Fruit fly (Drosophila melanogaster): ENCODE results near the gene CG12689.

The CG12689 gene

DNA sequence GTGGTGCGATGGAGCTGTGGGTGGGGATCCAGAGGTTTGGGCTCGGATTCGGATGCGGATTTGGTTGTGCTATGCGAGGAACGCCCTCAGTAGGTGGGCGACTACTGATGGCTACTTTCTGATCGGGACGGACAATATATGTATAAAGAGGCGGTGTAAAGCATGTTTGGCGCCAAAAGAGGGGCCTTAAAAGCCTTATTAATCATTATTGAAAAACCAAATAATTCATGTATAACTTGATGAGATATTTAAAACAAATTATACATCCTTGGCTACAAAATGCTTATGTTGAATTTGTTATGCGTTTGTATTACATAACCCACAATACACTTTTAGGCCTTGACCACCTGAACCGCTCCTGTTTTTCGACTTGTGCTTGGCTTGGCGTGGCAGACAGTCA, 26.0 kb downstream of the CG12689 start (continued):
- TF ChIP-seq dan (GFP tag; IDR thresholded peaks at IDR 0.05) = no peak
- TF ChIP-seq rib (GFP tag; IDR thresholded peaks at IDR 0.05) = no peak
- TF ChIP-seq psq (GFP tag; optimal IDR thresholded peaks at IDR 0.05) = no peak
- TF ChIP-seq CG8281 (tag; optimal IDR thresholded peaks at IDR 0.05) = no peak
- TF ChIP-seq Hey (tag; optimal IDR thresholded peaks at IDR 0.05) = no peak
- no peak for TF ChIP-seq Fer1 (GFP tag; optimal IDR thresholded peaks at IDR 0.05)
- no peak for TF ChIP-seq NC2α (GFP tag; optimal IDR thresholded peaks at IDR 0.05)
- TF ChIP-seq CG18262 (tag; optimal IDR thresholded peaks at IDR 0.05) = peak; percentile 2
- no peak for TF ChIP-seq bbx (GFP tag; IDR thresholded peaks at IDR 0.05; ENCODE audit: partially characterized antibody)
- no peak for TF ChIP-seq Ssrp (tag; optimal IDR thresholded peaks at IDR 0.05)
- no peak for TF ChIP-seq danr (GFP tag; IDR thresholded peaks at IDR 0.05)
- TF ChIP-seq Doc2 (GFP tag; IDR thresholded peaks at IDR 0.05) = no peak
- TF ChIP-seq ERR (GFP tag; optimal IDR thresholded peaks at IDR 0.05) = no peak
- no peak for TF ChIP-seq CG32532 (GFP tag; IDR thresholded peaks at IDR 0.05)
- peak; percentile 64 for TF ChIP-seq sens (GFP tag)
- no peak for TF ChIP-seq aop (GFP tag; IDR thresholded peaks at IDR 0.05)
- TF ChIP-seq NC2β (GFP tag; optimal IDR thresholded peaks at IDR 0.05) = no peak
- no peak for TF ChIP-seq D (optimal IDR thresholded peaks at IDR 0.05)
- TF ChIP-seq D (GFP tag; optimal IDR thresholded peaks at IDR 0.05) = no peak
- no peak for TF ChIP-seq CG11696 (GFP tag; IDR thresholded peaks at IDR 0.05)
- no peak for TF ChIP-seq CG18764 (GFP tag; optimal IDR thresholded peaks at IDR 0.05)
- TF ChIP-seq CG34422 (GFP tag; IDR thresholded peaks at IDR 0.05) = no peak
- TF ChIP-seq NfI (GFP tag; optimal IDR thresholded peaks at IDR 0.05) = no peak
- TF ChIP-seq Ptx1 (GFP tag; IDR thresholded peaks at IDR 0.05) = 0 out of 2 replicates have a peak, but pooled peaks have one; percentile 6
- TF ChIP-seq Xbp1 (GFP tag; optimal IDR thresholded peaks at IDR 0.05) = no peak
- no peak for TF ChIP-seq CG18619 (GFP tag; optimal IDR thresholded peaks at IDR 0.05)
- no peak for TF ChIP-seq dysf (GFP tag; IDR thresholded peaks at IDR 0.05)
- TF ChIP-seq CG14014 (GFP tag; IDR thresholded peaks at IDR 0.05) = no peak
- peak; percentile 6 for TF ChIP-seq CG10979 (tag; optimal IDR thresholded peaks at IDR 0.05)
- no peak for TF ChIP-seq CG12071 (GFP tag; optimal IDR thresholded peaks at IDR 0.05)
- peak; percentile 22 for TF ChIP-seq CG2712 (tag; optimal IDR thresholded peaks at IDR 0.05)
- no peak for TF ChIP-seq Gsc (GFP tag; IDR thresholded peaks at IDR 0.05)
- TF ChIP-seq ab (GFP tag; optimal IDR thresholded peaks at IDR 0.05) = no peak
- TF ChIP-seq cas (GFP tag; IDR thresholded peaks at IDR 0.05) = no peak
- TF ChIP-seq NFAT (GFP tag; IDR thresholded peaks at IDR 0.05) = no peak
- no peak for TF ChIP-seq Dek (tag; optimal IDR thresholded peaks at IDR 0.05)
- TF ChIP-seq z (GFP tag; IDR thresholded peaks at IDR 0.05) = no peak
- TF ChIP-seq CG31365 (tag; optimal IDR thresholded peaks at IDR 0.05) = no peak
- no peak for TF ChIP-seq GATAe (GFP tag; conservative IDR thresholded peaks at IDR 0.05)
- TF ChIP-seq al (GFP tag; IDR thresholded peaks at IDR 0.05) = no peak
- TF ChIP-seq CG30020 (tag; optimal IDR thresholded peaks at IDR 0.05) = no peak

DNA sequence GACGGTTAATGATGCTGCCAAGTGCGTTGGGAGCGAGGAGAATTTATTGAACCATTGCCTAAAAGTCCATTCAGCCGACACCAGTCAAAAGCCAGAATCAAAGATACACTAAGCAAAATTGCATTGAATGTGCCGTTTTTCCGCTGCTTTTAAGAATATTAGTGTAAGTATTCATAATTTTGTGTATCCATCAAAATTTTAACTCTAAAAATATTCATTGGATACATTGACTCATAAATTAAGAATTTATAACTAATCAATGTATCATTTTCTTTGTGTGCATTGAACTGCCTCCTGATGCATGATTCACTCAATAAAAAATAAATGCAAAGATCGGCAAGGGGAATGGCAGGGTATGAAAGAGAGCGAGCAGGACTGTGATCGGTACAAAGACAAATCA, 27.3 kb downstream of the CG12689 start:
- TF ChIP-seq CG33557 (GFP tag; optimal IDR thresholded peaks at IDR 0.05) = no peak
- TF ChIP-seq Scr (GFP tag; IDR thresholded peaks at IDR 0.05; ENCODE audit: partially characterized antibody) = no peak
- TF ChIP-seq sens (GFP tag) = peak; percentile 53
- TF ChIP-seq eyg (GFP tag; optimal IDR thresholded peaks at IDR 0.05) = no peak
- 0 out of 2 replicates have a peak, but pooled peaks have one; percentile 11 for TF ChIP-seq Drgx (GFP tag; IDR thresholded peaks at IDR 0.05)
- TF ChIP-seq Atf-2 (GFP tag; optimal IDR thresholded peaks at IDR 0.05) = no peak
- TF ChIP-seq Doc2 (GFP tag; IDR thresholded peaks at IDR 0.05) = no peak
- no peak for TF ChIP-seq onecut (GFP tag; IDR thresholded peaks at IDR 0.05)
- no peak for TF ChIP-seq CG17359 (tag; optimal IDR thresholded peaks at IDR 0.05)
- TF ChIP-seq CG16779 (GFP tag; IDR thresholded peaks at IDR 0.05) = no peak
- TF ChIP-seq CG10209 (GFP tag; optimal IDR thresholded peaks at IDR 0.05) = no peak
- no peak for TF ChIP-seq HLHmδ (GFP tag; optimal IDR thresholded peaks at IDR 0.05)
- TF ChIP-seq CG9727 (GFP tag; optimal IDR thresholded peaks at IDR 0.05) = no peak
- TF ChIP-seq Ets65A (GFP tag) = peak; percentile 59
- no peak for TF ChIP-seq CG10565 (GFP tag; optimal IDR thresholded peaks at IDR 0.05)
- TF ChIP-seq wor (GFP tag; IDR thresholded peaks at IDR 0.05) = no peak
- no peak for TF ChIP-seq tap (tag; optimal IDR thresholded peaks at IDR 0.05)
